Worm (Caenorhabditis elegans) whole organism, L1 larva: Measurements from ENCODE around the gene comt-1.

ENCODE experiments used
- C16A3.4 ChIP-seq: fragments of 150-350 bp; optimal IDR thresholded peaks from 2 replicates; lab custom pipeline; 2014; ENCODE audit warnings: missing biosample characterization, missing genetic modification characterization
- Y116A8C.19 ChIP-seq: sonication (generic microtip); optimal IDR thresholded peaks from 2 replicates; lab custom pipeline; 2016; ENCODE audit warnings: missing compliant biosample characterization, missing genetic modification characterization, borderline replicate concordance
- aha-1 ChIP-seq: fragments of 150-350 bp; optimal IDR thresholded peaks from 2 replicates; lab custom pipeline; 2014; ENCODE audit warnings: missing biosample characterization, missing genetic modification characterization
- alr-1 ChIP-seq: fragments of 200-800 bp; sonication (Bioruptor generic); optimal IDR thresholded peaks from 2 replicates; lab custom pipeline; 2018; ENCODE audit warnings: borderline replicate concordance, mild to moderate bottlenecking, missing genetic modification characterization, missing compliant biosample characterization
- ama-1 ChIP-seq: fragments of 150-350 bp; optimal IDR thresholded peaks from 2 replicates; lab custom pipeline; 2014
- ceh-63 ChIP-seq: fragments of 200-800 bp; sonication (Bioruptor generic); optimal IDR thresholded peaks from 2 replicates; lab custom pipeline; 2018; ENCODE audit warnings: mild to moderate bottlenecking, missing genetic modification characterization, missing compliant biosample characterization
- ceh-88 ChIP-seq: fragments of 200-800 bp; sonication (Bioruptor generic); IDR thresholded peaks from 2 replicates; pipeline ENCODE4 v1.3.6; 2022; ENCODE audit warnings: missing genetic modification characterization, missing compliant biosample characterization
- ceh-90 ChIP-seq: sonication (generic microtip); optimal IDR thresholded peaks from 2 replicates; lab custom pipeline; 2016; ENCODE audit warnings: missing genetic modification characterization, missing compliant biosample characterization
- ces-1 ChIP-seq: fragments of 150-350 bp; optimal IDR thresholded peaks from 2 replicates; lab custom pipeline; 2014; ENCODE audit warnings: missing biosample characterization, missing genetic modification reagents, missing genetic modification characterization
- dpl-1 ChIP-seq, 3 experiments: fragments of 150-350 bp in 2 of 3; sonication (generic microtip) in 1 of 3; optimal IDR thresholded peaks; 2 replicates each; lab custom pipeline; 2014 to 2017; ENCODE audit warnings: missing biosample characterization in 3 of 3, missing genetic modification characterization in 3 of 3, missing genetic modification reagents in 3 of 3
- efl-1 ChIP-seq, 4 experiments: fragments of 150-350 bp; optimal IDR thresholded peaks in 3 of 4; peaks in 1 of 4; 1 replicate in 1 of 4; 2 replicates in 3 of 4; lab custom pipeline; 2014; ENCODE audit warnings: missing biosample characterization in 2 of 4, missing genetic modification characterization in 2 of 4, missing genetic modification reagents in 2 of 4
- efl-3 ChIP-seq: fragments of 200-800 bp; sonication (Bioruptor generic); optimal IDR thresholded peaks from 2 replicates; lab custom pipeline; 2018; ENCODE audit warnings: mild to moderate bottlenecking, missing genetic modification characterization, missing compliant biosample characterization
- egl-27 ChIP-seq, 2 experiments: fragments of 150-350 bp in 1 of 2; sonication (generic microtip); optimal IDR thresholded peaks; 3 replicates each; lab custom pipeline; 2017 to 2018; ENCODE audit warnings: missing biosample characterization in 2 of 2, missing genetic modification characterization in 2 of 2, missing genetic modification reagents in 2 of 2
- elt-2 ChIP-seq: sonication (generic microtip); optimal IDR thresholded peaks from 2 replicates; lab custom pipeline; 2016; ENCODE audit warnings: missing genetic modification characterization, mild to moderate bottlenecking, inconsistent platforms, missing compliant biosample characterization, missing genetic modification reagents
- elt-3 ChIP-seq, 6 experiments: fragments of 150-350 bp in 1 of 6; sonication (generic microtip); optimal IDR thresholded peaks; 2 replicates each; lab custom pipeline; 2017 to 2018; ENCODE audit warnings: missing biosample characterization in 6 of 6, missing genetic modification characterization in 6 of 6, inconsistent platforms in 1 of 6
- fkh-4 ChIP-seq: sonication (generic microtip); optimal IDR thresholded peaks from 2 replicates; lab custom pipeline; 2016; ENCODE audit warnings: missing compliant biosample characterization, missing genetic modification characterization, borderline replicate concordance
- fkh-8 ChIP-seq: sonication (generic microtip); optimal IDR thresholded peaks from 2 replicates; lab custom pipeline; 2016; ENCODE audit warnings: mild to moderate bottlenecking, missing genetic modification characterization, missing compliant biosample characterization
- hlh-4 ChIP-seq: sonication (generic microtip); optimal IDR thresholded peaks from 2 replicates; lab custom pipeline; 2016; ENCODE audit warnings: mild to moderate bottlenecking, missing genetic modification characterization, missing compliant biosample characterization
- jun-1 ChIP-seq: fragments of 150-350 bp; optimal IDR thresholded peaks from 2 replicates; lab custom pipeline; 2014; ENCODE audit warnings: missing biosample characterization, missing genetic modification reagents, missing genetic modification characterization
- lin-14 ChIP-seq: fragments of 200-800 bp; sonication (Bioruptor generic); optimal IDR thresholded peaks from 2 replicates; lab custom pipeline; 2018; ENCODE audit warnings: mild to moderate bottlenecking, missing genetic modification characterization, moderate library complexity, missing compliant biosample characterization
- lin-15B ChIP-seq: fragments of 150-350 bp; sonication (generic microtip); optimal IDR thresholded peaks from 3 replicates; lab custom pipeline; 2014; ENCODE audit warnings: missing biosample characterization, missing genetic modification characterization
- lin-39 ChIP-seq: fragments of 150-350 bp; optimal IDR thresholded peaks from 2 replicates; lab custom pipeline; 2014; ENCODE audit warnings: missing biosample characterization, missing genetic modification reagents, missing genetic modification characterization
- lir-3 ChIP-seq: sonication (generic microtip); optimal IDR thresholded peaks from 2 replicates; lab custom pipeline; 2016; ENCODE audit warnings: mild to moderate bottlenecking, missing genetic modification characterization, moderate library complexity, missing compliant biosample characterization; ENCODE audit not compliant: poor library complexity
- lsy-2 ChIP-seq, 2 experiments: fragments of 150-350 bp; optimal IDR thresholded peaks; 2 replicates each; lab custom pipeline; 2014; ENCODE audit warnings: missing biosample characterization in 2 of 2, missing genetic modification characterization in 2 of 2
- mab-9 ChIP-seq: fragments of 200-800 bp; sonication (Bioruptor generic); IDR thresholded peaks from 2 replicates; pipeline ENCODE4 v1.3.6; 2022; ENCODE audit warnings: missing genetic modification reagents, missing genetic modification characterization, missing compliant biosample characterization
- mdl-1 ChIP-seq, 2 experiments: fragments of 150-350 bp; optimal IDR thresholded peaks; 2 replicates each; lab custom pipeline; 2014 to 2017; ENCODE audit warnings: missing biosample characterization in 2 of 2, missing genetic modification characterization in 2 of 2, inconsistent platforms in 1 of 2
- mef-2 ChIP-seq: fragments of 150-350 bp; optimal IDR thresholded peaks from 2 replicates; lab custom pipeline; 2014; ENCODE audit warnings: missing biosample characterization, missing genetic modification characterization
- mep-1 ChIP-seq: fragments of 150-350 bp; optimal IDR thresholded peaks from 2 replicates; lab custom pipeline; 2014; ENCODE audit warnings: missing biosample characterization, missing genetic modification characterization
- nhr-12 ChIP-seq: sonication (generic microtip); optimal IDR thresholded peaks from 2 replicates; lab custom pipeline; 2017; ENCODE audit warnings: missing biosample characterization, missing genetic modification characterization
- nhr-19 ChIP-seq: fragments of 200-800 bp; sonication (Bioruptor generic); conservative IDR thresholded peaks from 2 replicates; pipeline ENCODE4 v1.3.6; 2022; ENCODE audit warnings: missing genetic modification characterization, missing compliant biosample characterization
- nhr-20 ChIP-seq: sonication (generic microtip); optimal IDR thresholded peaks from 2 replicates; lab custom pipeline; 2016; ENCODE audit warnings: mild to moderate bottlenecking, missing genetic modification characterization, missing compliant biosample characterization
- nhr-71 ChIP-seq: sonication (generic microtip); optimal IDR thresholded peaks from 2 replicates; lab custom pipeline; 2016; ENCODE audit warnings: mild to moderate bottlenecking, missing genetic modification characterization, moderate library complexity, missing compliant biosample characterization
- nhr-76 ChIP-seq: sonication (generic microtip); optimal IDR thresholded peaks from 2 replicates; lab custom pipeline; 2017; ENCODE audit warnings: missing biosample characterization, missing genetic modification characterization
- nhr-85 ChIP-seq: sonication (generic microtip); peaks from one replicate; lab custom pipeline; 2016; ENCODE audit warnings: missing genetic modification characterization, inconsistent platforms, missing compliant biosample characterization
- pag-3 ChIP-seq: sonication (generic microtip); optimal IDR thresholded peaks from 2 replicates; lab custom pipeline; 2017; ENCODE audit warnings: missing genetic modification characterization, mild to moderate bottlenecking, missing compliant biosample characterization, antibody characterized with exemption, borderline replicate concordance; ENCODE audit not compliant: insufficient read depth
- pax-3 ChIP-seq: fragments of 200-800 bp; sonication (Bioruptor generic); optimal IDR thresholded peaks from 2 replicates; lab custom pipeline; 2018; ENCODE audit warnings: mild to moderate bottlenecking, missing genetic modification characterization, moderate library complexity, missing compliant biosample characterization
- pqm-1 ChIP-seq: sonication (generic microtip); optimal IDR thresholded peaks from 3 replicates; lab custom pipeline; 2017; ENCODE audit warnings: missing biosample characterization, missing genetic modification characterization
- rnt-1 ChIP-seq: sonication (generic microtip); optimal IDR thresholded peaks from 2 replicates; lab custom pipeline; 2016; ENCODE audit warnings: mild to moderate bottlenecking, missing genetic modification characterization, moderate library complexity, missing compliant biosample characterization
- skn-1 ChIP-seq: fragments of 150-350 bp; optimal IDR thresholded peaks from 2 replicates; lab custom pipeline; 2014; ENCODE audit warnings: missing biosample characterization, missing genetic modification characterization
- snpc-4 ChIP-seq: fragments of 150-350 bp; optimal IDR thresholded peaks from 2 replicates; lab custom pipeline; 2014; ENCODE audit warnings: missing biosample characterization, missing genetic modification characterization
- sox-4 ChIP-seq: sonication (generic microtip); optimal IDR thresholded peaks from 2 replicates; lab custom pipeline; 2016; ENCODE audit warnings: missing genetic modification characterization, missing compliant biosample characterization
- sup-37 ChIP-seq: fragments of 200-800 bp; sonication (Bioruptor generic); optimal IDR thresholded peaks from 2 replicates; lab custom pipeline; 2018; ENCODE audit warnings: mild to moderate bottlenecking, missing genetic modification characterization, missing compliant biosample characterization
- swsn-7 ChIP-seq: sonication (generic microtip); optimal IDR thresholded peaks from 2 replicates; lab custom pipeline; 2016; ENCODE audit warnings: missing genetic modification characterization, missing compliant biosample characterization
- tlp-1 ChIP-seq: fragments of 150-350 bp; optimal IDR thresholded peaks from 2 replicates; lab custom pipeline; 2014; ENCODE audit warnings: missing biosample characterization, missing genetic modification characterization
- unc-130 ChIP-seq: fragments of 150-350 bp; optimal IDR thresholded peaks from 2 replicates; lab custom pipeline; 2017; ENCODE audit warnings: missing biosample characterization, missing genetic modification characterization, inconsistent platforms
- unc-30 ChIP-seq: sonication (generic microtip); optimal IDR thresholded peaks from 2 replicates; lab custom pipeline; 2017; ENCODE audit warnings: missing biosample characterization, missing genetic modification characterization
- unc-62 ChIP-seq: fragments of 150-350 bp; optimal IDR thresholded peaks from 2 replicates; lab custom pipeline; 2014; ENCODE audit warnings: missing biosample characterization, missing genetic modification reagents, missing genetic modification characterization
- unc-86 ChIP-seq: sonication (generic microtip); optimal IDR thresholded peaks from 2 replicates; lab custom pipeline; 2016; ENCODE audit warnings: missing genetic modification characterization, missing compliant biosample characterization
- unc-98 ChIP-seq: fragments of 200-800 bp; sonication (Bioruptor generic); IDR thresholded peaks from 2 replicates; pipeline ENCODE4 v1.3.6; 2022; ENCODE audit warnings: missing genetic modification characterization, missing compliant biosample characterization
- xbp-1 ChIP-seq: sonication (generic microtip); optimal IDR thresholded peaks from 2 replicates; lab custom pipeline; 2016; ENCODE audit warnings: missing genetic modification characterization, missing compliant biosample characterization
- zip-4 ChIP-seq: fragments of 200-800 bp; sonication (Bioruptor generic); optimal IDR thresholded peaks from 2 replicates; lab custom pipeline; 2018; ENCODE audit warnings: mild to moderate bottlenecking, missing genetic modification characterization, moderate library complexity, missing compliant biosample characterization
- ztf-11 ChIP-seq, 2 experiments: sonication (generic microtip); optimal IDR thresholded peaks; 2 replicates each; lab custom pipeline; 2016 to 2017; ENCODE audit warnings: missing genetic modification characterization in 2 of 2, missing biosample characterization in 1 of 2, missing compliant biosample characterization in 1 of 2

The comt-1 gene

ce11 chrX:2809611-2810010 is 52.7 kb downstream of the comt-1 start, which contains the start of gene C14A11.9 (continued):
- TF ChIP-seq nhr-20 (tag; lab: Kevin White, UChicago) = peak; percentile 94
- no peak for TF ChIP-seq unc-62
- peak; percentile 77 for TF ChIP-seq zip-4
- TF ChIP-seq xbp-1 (tag; lab: Kevin White, UChicago) = peak; percentile 90
- peak; percentile 91 for TF ChIP-seq elt-2 (tag; lab: Kevin White, UChicago)
- TF ChIP-seq rnt-1 (tag; lab: Kevin White, UChicago) = peak; percentile 96
- TF ChIP-seq unc-86 = peak; percentile 95
- TF ChIP-seq fkh-8 (tag; lab: Kevin White, UChicago) = peak; percentile 91
- TF ChIP-seq nhr-85 = peak; percentile 96
- TF ChIP-seq mdl-1 (tag; optimal IDR thresholded peaks at IDR 0.05; lab: Kevin White, UChicago) = peak in 1 of 2 experiments; percentile 87
- TF ChIP-seq pqm-1 (tag; lab: Kevin White, UChicago) = no peak
- TF ChIP-seq elt-3 (tag; optimal IDR thresholded peaks at IDR 0.05; lab: Kevin White, UChicago) = peak in 3 of 6 experiments; percentile 29 to 63 (median 35)
- TF ChIP-seq hlh-4 (tag; lab: Kevin White, UChicago) = no peak
- no peak for TF ChIP-seq ces-1 (GFP tag; lab: Kevin White, UChicago)
- peak; percentile 13 for TF ChIP-seq nhr-76
- peak in 1 of 2 experiments; percentile 52 for TF ChIP-seq egl-27 (tag; optimal IDR thresholded peaks at IDR 0.05; lab: Kevin White, UChicago)
- TF ChIP-seq nhr-12 (tag; lab: Kevin White, UChicago) = peak; percentile 2
- TF ChIP-seq lsy-2 (tag; optimal IDR thresholded peaks at IDR 0.05; lab: Kevin White, UChicago) = peak; percentile 89 to 91
- TF ChIP-seq unc-130 = peak; percentile 56
- peak in 1 of 2 experiments; percentile 66 for TF ChIP-seq ztf-11 (tag; optimal IDR thresholded peaks at IDR 0.05; lab: Kevin White, UChicago)
- no peak for TF ChIP-seq ceh-63 (GFP tag; lab: Kevin White, UChicago)
- TF ChIP-seq lin-14 (GFP tag; lab: Kevin White, UChicago) = peak; percentile 94
- peak; percentile 71 to 79 for TF ChIP-seq efl-1 (optimal IDR thresholded peaks at IDR 0.05; lab: Kevin White, UChicago)
- peak; percentile 70 to 98 for TF ChIP-seq efl-1 (GFP tag; optimal IDR thresholded peaks at IDR 0.05 in 1 of 2; lab: Kevin White, UChicago)
- peak; percentile 16 for TF ChIP-seq lin-15B (tag; lab: Kevin White, UChicago)
- peak; percentile 52 for TF ChIP-seq efl-3 (GFP tag; lab: Kevin White, UChicago)
- peak; percentile 33 for TF ChIP-seq mef-2 (tag; lab: Kevin White, UChicago)
- peak; percentile 93 for TF ChIP-seq lin-39
- peak; percentile 68 for TF ChIP-seq sox-4 (tag; lab: Kevin White, UChicago)
- TF ChIP-seq pax-3 (tag; lab: Kevin White, UChicago) = peak; percentile 82
- TF ChIP-seq mab-9 (GFP tag; lab: Robert Waterston, UW) = peak; percentile 77
- TF ChIP-seq skn-1 (tag; lab: Kevin White, UChicago) = peak; percentile 89
- peak; percentile 69 to 80 (median 79) for TF ChIP-seq dpl-1 (GFP tag; optimal IDR thresholded peaks at IDR 0.05; lab: Kevin White, UChicago)
- TF ChIP-seq snpc-4 (tag; lab: Kevin White, UChicago) = peak; percentile 86
- no peak for TF ChIP-seq tlp-1
- TF ChIP-seq alr-1 (tag; lab: Kevin White, UChicago) = no peak
- TF ChIP-seq swsn-7 = peak; percentile 96
- no peak for TF ChIP-seq Y116A8C.19 (tag; lab: Kevin White, UChicago)
- peak; percentile 95 for TF ChIP-seq nhr-71 (tag; lab: Kevin White, UChicago)
- TF ChIP-seq ceh-88 (GFP tag; lab: Robert Waterston, UW) = peak; percentile 70
- TF ChIP-seq mep-1 (tag; lab: Kevin White, UChicago) = peak; percentile 98
- TF ChIP-seq fkh-4 (tag; lab: Kevin White, UChicago) = peak; percentile 44
- TF ChIP-seq pag-3 (tag; lab: Kevin White, UChicago) = peak; percentile 35
- peak; percentile 68 for TF ChIP-seq sup-37 (GFP tag; lab: Kevin White, UChicago)
- peak; percentile 90 for TF ChIP-seq nhr-19 (GFP tag; lab: Robert Waterston, UW)
- peak; percentile 64 for TF ChIP-seq aha-1 (tag; lab: Kevin White, UChicago)
- TF ChIP-seq unc-30 (tag; lab: Kevin White, UChicago) = no peak
- TF ChIP-seq jun-1 (tag; lab: Kevin White, UChicago) = peak; percentile 92
- TF ChIP-seq C16A3.4 (tag; lab: Kevin White, UChicago) = peak; percentile 84
- TF ChIP-seq ama-1 (lab: Kevin White, UChicago) = no peak
- peak; percentile 56 for TF ChIP-seq lir-3 (tag; lab: Kevin White, UChicago)
- TF ChIP-seq unc-98 (GFP tag; lab: Robert Waterston, UW) = no peak
- peak; percentile 23 for TF ChIP-seq ceh-90 (tag; lab: Kevin White, UChicago)
